Fruit fly (Drosophila melanogaster) whole organism, prepupa: ENCODE measurements around the gene CG13465.

ENCODE experiments used
- Blimp-1 ChIP-seq: fragments of 200-800 bp; sonication (Bioruptor generic); optimal IDR thresholded peaks from 3 replicates; lab custom pipeline; 2017; ENCODE audit warnings: missing biosample characterization, missing genetic modification characterization, mild to moderate bottlenecking, moderate library complexity, missing genetic modification reagents
- CG10631 ChIP-seq: fragments of 200-800 bp; sonication (Bioruptor generic); optimal IDR thresholded peaks from 2 replicates; lab custom pipeline; 2016; ENCODE audit warnings: missing biosample characterization, missing genetic modification characterization
- CG11294 ChIP-seq: fragments of 200-800 bp; sonication (Bioruptor generic); IDR thresholded peaks from 2 replicates; pipeline ENCODE4 v1.3.6; 2022; ENCODE audit warnings: missing biosample characterization, missing genetic modification characterization
- CG1621 ChIP-seq: fragments of 200-800 bp; sonication (Bioruptor generic); optimal IDR thresholded peaks from 3 replicates; lab custom pipeline; 2018; ENCODE audit warnings: missing biosample characterization, mild to moderate bottlenecking, missing genetic modification characterization
- CG3032 ChIP-seq: fragments of 200-800 bp; optimal IDR thresholded peaks from 2 replicates; lab custom pipeline; 2019; ENCODE audit warnings: missing biosample characterization, mild to moderate bottlenecking, missing genetic modification characterization, moderate library complexity
- CG31627 ChIP-seq: fragments of 200-800 bp; sonication (Bioruptor generic); optimal IDR thresholded peaks from 3 replicates; lab custom pipeline; 2016; ENCODE audit warnings: missing biosample characterization, missing genetic modification characterization
- CG32006 ChIP-seq: fragments of 200-800 bp; sonication (Bioruptor generic); optimal IDR thresholded peaks from 3 replicates; lab custom pipeline; 2017; ENCODE audit warnings: missing biosample characterization, mild to moderate bottlenecking, missing genetic modification characterization
- CG3919 ChIP-seq: fragments of 200-800 bp; sonication (Bioruptor generic); optimal IDR thresholded peaks from 3 replicates; lab custom pipeline; 2016; ENCODE audit warnings: missing biosample characterization, missing genetic modification characterization
- CG6163 ChIP-seq: fragments of 200-800 bp; sonication (Bioruptor generic); IDR thresholded peaks from 3 replicates; pipeline ENCODE4 v1.3.6; 2022; ENCODE audit warnings: missing biosample characterization, missing genetic modification characterization
- CG6276 ChIP-seq: fragments of 200-800 bp; sonication (Bioruptor generic); optimal IDR thresholded peaks from 2 replicates; lab custom pipeline; 2017; ENCODE audit warnings: missing biosample characterization, mild to moderate bottlenecking, missing genetic modification characterization
- CG6808 ChIP-seq: fragments of 200-800 bp; sonication (Bioruptor generic); optimal IDR thresholded peaks from 3 replicates; lab custom pipeline; 2017; ENCODE audit warnings: missing biosample characterization, missing genetic modification characterization, mild to moderate bottlenecking, moderate library complexity, missing genetic modification reagents
- CG9139 ChIP-seq: fragments of 200-800 bp; sonication (Bioruptor generic); optimal IDR thresholded peaks from 3 replicates; lab custom pipeline; 2017; ENCODE audit warnings: missing biosample characterization, mild to moderate bottlenecking, missing genetic modification characterization
- Eip75B ChIP-seq: fragments of 200-800 bp; sonication (Bioruptor generic); optimal IDR thresholded peaks from 3 replicates; lab custom pipeline; 2016; ENCODE audit warnings: missing biosample characterization, missing genetic modification characterization
- Eip78C ChIP-seq: fragments of 200-800 bp; sonication (Bioruptor generic); peaks from one replicate; lab custom pipeline; 2016; ENCODE audit warnings: missing biosample characterization, missing genetic modification characterization
- Eip93F ChIP-seq: fragments of 200-800 bp; sonication (Bioruptor generic); optimal IDR thresholded peaks from 2 replicates; lab custom pipeline; 2016; ENCODE audit warnings: missing biosample characterization, mild to moderate bottlenecking, missing genetic modification characterization
- Hr38 ChIP-seq: sonication (Bioruptor generic); optimal IDR thresholded peaks from 2 replicates; lab custom pipeline; 2016; ENCODE audit warnings: missing biosample characterization, missing genetic modification characterization
- Hr39 ChIP-seq: fragments of 200-800 bp; sonication (Bioruptor generic); optimal IDR thresholded peaks from 2 replicates; lab custom pipeline; 2016; ENCODE audit warnings: missing biosample characterization, missing genetic modification characterization
- Met ChIP-seq: fragments of 200-800 bp; sonication (Bioruptor generic); optimal IDR thresholded peaks from 3 replicates; lab custom pipeline; 2016; ENCODE audit warnings: missing biosample characterization, missing genetic modification characterization
- OdsH ChIP-seq: fragments of 200-800 bp; sonication (Bioruptor generic); optimal IDR thresholded peaks from 3 replicates; lab custom pipeline; 2016; ENCODE audit warnings: missing biosample characterization, missing genetic modification characterization
- Smox ChIP-seq: fragments of 200-800 bp; sonication (Bioruptor generic); optimal IDR thresholded peaks from 3 replicates; lab custom pipeline; 2016; ENCODE audit warnings: missing biosample characterization, missing genetic modification characterization
- Sox102F ChIP-seq: fragments of 200-800 bp; sonication (Bioruptor generic); optimal IDR thresholded peaks from 2 replicates; lab custom pipeline; 2016; ENCODE audit warnings: missing biosample characterization, mild to moderate bottlenecking, missing genetic modification characterization
- achi ChIP-seq: fragments of 200-800 bp; sonication (Bioruptor generic); optimal IDR thresholded peaks from 3 replicates; lab custom pipeline; 2016; ENCODE audit warnings: missing biosample characterization, missing genetic modification characterization
- dac ChIP-seq: fragments of 200-800 bp; sonication (Bioruptor generic); optimal IDR thresholded peaks from 2 replicates; lab custom pipeline; 2017; ENCODE audit warnings: missing biosample characterization, mild to moderate bottlenecking, missing genetic modification characterization
- dsx ChIP-seq: fragments of 200-800 bp; optimal IDR thresholded peaks from 3 replicates; lab custom pipeline; 2019; ENCODE audit warnings: missing biosample characterization, mild to moderate bottlenecking, missing genetic modification characterization, moderate library complexity; ENCODE audit not compliant: poor library complexity, severe bottlenecking
- eg ChIP-seq: fragments of 200-800 bp; sonication (Bioruptor generic); IDR thresholded peaks from 3 replicates; pipeline ENCODE4 v1.3.6; 2022; ENCODE audit warnings: missing biosample characterization, missing genetic modification characterization
- esn ChIP-seq: fragments of 200-800 bp; sonication (Bioruptor generic); optimal IDR thresholded peaks from 2 replicates; lab custom pipeline; 2016; ENCODE audit warnings: missing biosample characterization, mild to moderate bottlenecking, missing genetic modification characterization, moderate library complexity
- fkh ChIP-seq: fragments of 200-800 bp; sonication (Bioruptor generic); optimal IDR thresholded peaks from 3 replicates; lab custom pipeline; 2017; ENCODE audit warnings: missing biosample characterization, mild to moderate bottlenecking, missing genetic modification characterization, moderate library complexity
- pdm3 ChIP-seq: fragments of 200-800 bp; sonication (Bioruptor generic); optimal IDR thresholded peaks from 3 replicates; lab custom pipeline; 2016; ENCODE audit warnings: missing biosample characterization, missing genetic modification characterization
- ss ChIP-seq, 2 experiments: fragments of 200-800 bp; sonication (Bioruptor generic); optimal IDR thresholded peaks; 2 replicates in 1 of 2; 3 replicates in 1 of 2; lab custom pipeline; 2017 to 2018; ENCODE audit warnings: mild to moderate bottlenecking in 2 of 2, missing biosample characterization in 2 of 2, missing genetic modification characterization in 2 of 2, moderate library complexity in 1 of 2
- svp ChIP-seq: fragments of 200-800 bp; sonication (Bioruptor generic); peaks from one replicate; lab custom pipeline; 2016; ENCODE audit warnings: missing biosample characterization, missing genetic modification characterization
- topi ChIP-seq: fragments of 200-800 bp; sonication (Bioruptor generic); optimal IDR thresholded peaks from 3 replicates; lab custom pipeline; 2016; ENCODE audit warnings: missing biosample characterization, missing genetic modification characterization
- vri ChIP-seq: fragments of 200-800 bp; sonication (Bioruptor generic); optimal IDR thresholded peaks from 3 replicates; lab custom pipeline; 2016; ENCODE audit warnings: missing biosample characterization, mild to moderate bottlenecking, missing genetic modification characterization

Gene CG13465

DNA sequence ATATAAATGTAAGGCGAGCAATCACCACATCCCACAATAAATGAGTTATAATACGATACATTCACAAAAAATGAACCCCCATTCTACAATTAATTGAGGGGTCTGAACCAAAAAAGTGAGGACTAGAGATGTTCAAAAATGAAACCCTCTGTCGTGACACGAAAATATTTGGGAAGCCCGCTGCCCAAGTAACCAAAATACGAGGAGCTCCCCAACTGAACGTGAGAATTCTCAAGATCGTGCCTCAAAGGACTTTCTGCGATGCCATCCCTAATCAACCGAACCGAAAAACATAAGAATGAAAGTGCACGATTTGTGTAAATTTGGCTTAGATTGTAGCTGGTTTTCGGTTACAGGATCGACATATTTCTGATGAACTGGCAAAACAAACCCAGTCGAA is 30.4 kb upstream of the CG13465 start, which contains the start of gene Ocho:
Gene Ocho (plus strand): TSS at position 336 of the 400 bp plus-strand sequence.
- TF ChIP-seq pdm3 (GFP tag; lab: Kevin White, UChicago) (no peak), CG31627 (GFP tag; lab: Kevin White, UChicago) (peak; percentile 3), esn (peak; percentile 11), Eip78C (GFP tag; lab: Kevin White, UChicago) (peak; percentile 42), Hr38 (no peak)

DNA sequence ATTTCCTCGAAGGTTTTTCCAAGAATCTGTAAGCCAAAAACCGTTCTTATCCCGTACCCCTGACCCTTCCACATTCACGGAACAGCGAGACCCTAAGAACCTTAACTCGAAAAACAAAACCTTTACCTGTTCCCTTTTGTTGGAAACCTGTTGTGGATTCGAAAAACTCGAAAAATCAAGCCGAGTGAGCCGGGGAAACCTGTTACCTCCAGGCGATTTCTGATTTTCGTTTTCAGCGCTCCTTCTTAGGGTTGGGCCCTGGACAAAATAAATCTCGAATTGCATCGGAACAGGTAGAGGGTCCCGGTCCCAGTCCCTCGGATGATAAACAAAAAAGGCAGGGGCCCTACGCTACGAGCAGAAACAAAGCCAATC is 29.1 kb upstream of the CG13465 start:
- TF ChIP-seq ss (GFP tag; optimal IDR thresholded peaks at IDR 0.05; lab: Kevin White, UChicago) (peak in 1 of 2 experiments; percentile 4), Blimp-1 (GFP tag; lab: Kevin White, UChicago) (peak; percentile 77), CG6163 (GFP tag; lab: Robert Waterston, UW) (peak; percentile 48; the same call in 1 of the 3 replicates), CG9139 (GFP tag; lab: Kevin White, UChicago) (no peak), Eip93F (peak; percentile 47), CG3919 (GFP tag; lab: Kevin White, UChicago) (peak; percentile 11), Eip78C (GFP tag; lab: Kevin White, UChicago) (peak; percentile 65), CG1621 (tag; lab: Kevin White, UChicago) (peak; percentile 39), Eip75B (no peak), dsx (GFP tag; lab: Kevin White, UChicago) (peak; percentile 3), Sox102F (peak; percentile 10), CG10631 (GFP tag; lab: Kevin White, UChicago) (peak; percentile 0), CG3032 (tag; lab: Kevin White, UChicago) (no peak), svp (GFP tag; lab: Kevin White, UChicago) (peak; percentile 45)

DNA sequence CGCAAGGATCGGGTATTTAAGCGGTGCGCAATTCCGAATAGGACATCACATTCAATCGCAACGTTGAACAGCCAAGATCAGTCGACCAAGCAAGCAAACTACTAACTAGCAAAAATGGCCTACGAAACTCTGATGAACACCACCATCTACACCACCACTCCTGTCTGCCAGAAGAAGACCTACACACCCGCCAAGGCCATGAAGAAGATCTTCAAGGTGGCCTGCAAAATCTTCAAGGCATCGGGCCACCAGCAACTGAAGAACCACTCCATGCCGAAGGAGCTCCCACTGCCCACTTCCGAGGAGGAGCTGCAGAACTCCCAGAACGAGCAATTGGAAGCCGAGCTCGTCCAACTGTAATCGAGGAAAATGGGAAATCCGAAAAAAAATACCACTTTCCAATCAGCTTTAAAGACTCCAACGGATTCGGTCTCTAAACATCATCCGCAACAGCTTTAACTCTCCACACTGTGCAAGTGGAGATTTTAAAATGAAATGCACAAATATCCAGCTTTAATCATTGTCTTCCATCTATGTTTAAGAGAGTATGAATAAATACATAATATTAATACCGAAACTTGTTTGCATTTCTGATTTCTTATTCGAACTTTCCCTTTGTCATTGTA is 28.6 kb upstream of the CG13465 start, which contains the start of gene Brd:
Gene Brd (plus strand): TSS at position 43 of the 626 bp plus-strand sequence.
- TF ChIP-seq achi (GFP tag; lab: Kevin White, UChicago) (no peak), svp (GFP tag; lab: Kevin White, UChicago) (peak; percentile 42), vri (no peak), CG6163 (GFP tag; lab: Robert Waterston, UW) (0 out of 3 replicates have a peak, but pooled peaks have one; percentile 6), CG6808 (GFP tag; lab: Kevin White, UChicago) (no peak), CG11294 (GFP tag; lab: Robert Waterston, UW) (no peak), eg (GFP tag; lab: Robert Waterston, UW) (no peak), CG32006 (GFP tag; lab: Kevin White, UChicago) (no peak)

- peak; percentile 37 for TF ChIP-seq Met (GFP tag; lab: Kevin White, UChicago)
- no peak for TF ChIP-seq Eip93F
- no peak for TF ChIP-seq CG6276 (GFP tag; lab: Kevin White, UChicago)
- peak; percentile 40 for TF ChIP-seq Sox102F
- peak; percentile 74 for TF ChIP-seq svp (GFP tag; lab: Kevin White, UChicago)
- peak; percentile 51 for TF ChIP-seq CG31627 (GFP tag; lab: Kevin White, UChicago)
- TF ChIP-seq esn, result peak; percentile 42
- TF ChIP-seq fkh (GFP tag; lab: Kevin White, UChicago), result peak; percentile 16
- TF ChIP-seq dac, result no peak
- peak; percentile 11 for TF ChIP-seq Smox (GFP tag; lab: Kevin White, UChicago)
- TF ChIP-seq OdsH, result peak; percentile 0
- TF ChIP-seq Blimp-1 (GFP tag; lab: Kevin White, UChicago), result no peak
- TF ChIP-seq topi (GFP tag; lab: Kevin White, UChicago), result peak; percentile 11
- peak; percentile 3 for TF ChIP-seq vri
- peak; percentile 46 for TF ChIP-seq Hr39 (GFP tag; lab: Kevin White, UChicago)
Observed at dm6 chr3L:14971893-14972624, 27.9 kb upstream of the CG13465 start.
